Fruit fly (Drosophila melanogaster) S2 (cell line): ENCODE data around the gene CG8925.
"Not testable (repeated sequence)": the region's sequence is repeated elsewhere in the genome, so short reads cannot be mapped to it uniquely, and the experiment has no call there.

Experiments
- CG8478 ChIP-seq: fragments of >200 bp; optimal IDR thresholded peaks from 2 replicates; lab custom pipeline; 2018
- CTCF ChIP-seq, 2 experiments: fragments of >200 bp; optimal IDR thresholded peaks; 2 replicates each; lab custom pipeline; 2018

DNA sequence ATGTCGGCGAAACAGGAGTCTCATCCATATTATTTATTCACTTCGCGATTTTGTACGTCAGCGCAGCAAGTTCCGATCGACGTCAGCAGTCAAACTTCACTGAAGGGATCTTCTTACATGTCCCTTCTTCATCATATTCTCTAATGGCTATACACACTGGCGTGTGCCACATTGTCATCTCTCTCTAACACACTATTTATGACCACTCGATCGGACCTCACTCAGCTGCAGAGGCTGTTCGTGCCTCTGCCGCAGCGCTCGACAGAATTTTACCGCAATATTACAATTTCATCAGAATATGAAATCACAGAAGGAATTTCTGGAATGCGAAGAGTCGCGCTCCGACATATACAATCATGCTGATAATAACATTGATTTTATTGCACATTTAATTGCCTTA is 17.7 kb downstream of the CG8925 start, which contains the start of gene Bin1:
- TF ChIP-seq CTCF (optimal IDR thresholded peaks at IDR 0.05; lab: Kevin White, UChicago); CG8478: not testable (repeated sequence)
